Worm (Caenorhabditis elegans): ENCODE data around the gene twk-5.

DNA sequence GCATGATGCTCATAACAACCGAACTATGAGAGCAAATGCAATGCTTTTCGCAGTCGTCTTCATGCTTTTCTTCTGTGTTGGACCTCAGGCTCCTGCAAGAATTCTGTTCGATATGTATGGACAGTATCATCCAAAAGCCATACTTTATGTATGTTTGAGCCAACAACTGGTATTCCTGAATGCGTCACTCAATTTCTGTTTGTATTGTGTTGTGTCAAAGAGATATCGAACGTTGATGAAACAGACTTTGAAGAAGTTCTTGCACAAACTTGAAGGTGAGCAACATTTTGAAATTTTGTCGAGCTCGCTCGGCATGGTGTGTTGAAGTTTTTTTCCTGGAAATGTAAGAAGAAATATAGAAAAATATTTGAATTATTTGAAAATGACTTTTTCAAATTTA is 27.8 kb upstream of the twk-5 start:
- TF ChIP-seq hlh-30 (tag; optimal IDR thresholded peaks at IDR 0.05; ENCODE audit: insufficient read depth) (no peak), nhr-6 (tag; optimal IDR thresholded peaks at IDR 0.05) (no peak), mep-1 (tag; optimal IDR thresholded peaks at IDR 0.05) (no peak), F44E2.7 (GFP tag; IDR thresholded peaks at IDR 0.05) (no peak), pha-4 (GFP tag; IDR thresholded peaks at IDR 0.05) (no peak), pha-4 (tag; optimal IDR thresholded peaks at IDR 0.05) (no peak), zip-2 (tag; optimal IDR thresholded peaks at IDR 0.05) (no peak), fos-1 (tag; optimal IDR thresholded peaks at IDR 0.05) (no peak), aly-2 (tag; optimal IDR thresholded peaks at IDR 0.05) (no peak), lin-13 (GFP tag; optimal IDR thresholded peaks at IDR 0.05) (no peak), ceh-28 (tag; optimal IDR thresholded peaks at IDR 0.05) (no peak)
